Fruit fly (Drosophila melanogaster) whole organism, prepupa: ENCODE results near the gene eIF3h.

ENCODE experiments used
- Blimp-1 ChIP-seq: fragments of 200-800 bp; sonication (Bioruptor generic); optimal IDR thresholded peaks from 3 replicates; lab custom pipeline; 2017; ENCODE audit warnings: missing biosample characterization, missing genetic modification characterization, mild to moderate bottlenecking, moderate library complexity, missing genetic modification reagents
- CG10631 ChIP-seq: fragments of 200-800 bp; sonication (Bioruptor generic); optimal IDR thresholded peaks from 2 replicates; lab custom pipeline; 2016; ENCODE audit warnings: missing biosample characterization, missing genetic modification characterization
- CG11902 ChIP-seq: fragments of 200-800 bp; sonication (Bioruptor generic); optimal IDR thresholded peaks from 3 replicates; lab custom pipeline; 2016; ENCODE audit warnings: missing biosample characterization, missing genetic modification characterization
- CG15336 ChIP-seq: fragments of 200-800 bp; sonication (Bioruptor generic); IDR thresholded peaks from 2 replicates; pipeline ENCODE4 v1.3.6; 2022; ENCODE audit warnings: missing biosample characterization, missing genetic modification characterization
- CG1621 ChIP-seq: fragments of 200-800 bp; sonication (Bioruptor generic); optimal IDR thresholded peaks from 3 replicates; lab custom pipeline; 2018; ENCODE audit warnings: missing biosample characterization, mild to moderate bottlenecking, missing genetic modification characterization
- CG32006 ChIP-seq: fragments of 200-800 bp; sonication (Bioruptor generic); optimal IDR thresholded peaks from 3 replicates; lab custom pipeline; 2017; ENCODE audit warnings: missing biosample characterization, mild to moderate bottlenecking, missing genetic modification characterization
- CG6808 ChIP-seq: fragments of 200-800 bp; sonication (Bioruptor generic); optimal IDR thresholded peaks from 3 replicates; lab custom pipeline; 2017; ENCODE audit warnings: missing biosample characterization, missing genetic modification characterization, mild to moderate bottlenecking, moderate library complexity, missing genetic modification reagents
- CG6854 ChIP-seq: fragments of 200-800 bp; sonication (Bioruptor generic); optimal IDR thresholded peaks from 2 replicates; lab custom pipeline; 2017; ENCODE audit warnings: missing biosample characterization, mild to moderate bottlenecking, missing genetic modification characterization
- CG8119 ChIP-seq: fragments of 200-800 bp; sonication (Bioruptor generic); IDR thresholded peaks from 3 replicates; pipeline ENCODE4 v1.3.6; 2022; ENCODE audit warnings: missing biosample characterization, missing genetic modification characterization
- CG9139 ChIP-seq: fragments of 200-800 bp; sonication (Bioruptor generic); optimal IDR thresholded peaks from 3 replicates; lab custom pipeline; 2017; ENCODE audit warnings: missing biosample characterization, mild to moderate bottlenecking, missing genetic modification characterization
- Eip75B ChIP-seq: fragments of 200-800 bp; sonication (Bioruptor generic); optimal IDR thresholded peaks from 3 replicates; lab custom pipeline; 2016; ENCODE audit warnings: missing biosample characterization, missing genetic modification characterization
- Eip78C ChIP-seq: fragments of 200-800 bp; sonication (Bioruptor generic); peaks from one replicate; lab custom pipeline; 2016; ENCODE audit warnings: missing biosample characterization, missing genetic modification characterization
- Eip93F ChIP-seq: fragments of 200-800 bp; sonication (Bioruptor generic); optimal IDR thresholded peaks from 2 replicates; lab custom pipeline; 2016; ENCODE audit warnings: missing biosample characterization, mild to moderate bottlenecking, missing genetic modification characterization
- Ets21C ChIP-seq: fragments of 200-800 bp; sonication (Bioruptor generic); optimal IDR thresholded peaks from 3 replicates; lab custom pipeline; 2016; ENCODE audit warnings: missing biosample characterization, missing genetic modification characterization
- Gug ChIP-seq: fragments of 200-800 bp; sonication (Bioruptor generic); IDR thresholded peaks from 2 replicates; pipeline ENCODE4 v1.3.6; 2022; ENCODE audit warnings: missing biosample characterization, missing genetic modification characterization
- Hr38 ChIP-seq: sonication (Bioruptor generic); optimal IDR thresholded peaks from 2 replicates; lab custom pipeline; 2016; ENCODE audit warnings: missing biosample characterization, missing genetic modification characterization
- Hr4 ChIP-seq: fragments of 200-800 bp; sonication (Bioruptor generic); optimal IDR thresholded peaks from 3 replicates; lab custom pipeline; 2016; ENCODE audit warnings: missing biosample characterization, missing genetic modification characterization
- Smox ChIP-seq: fragments of 200-800 bp; sonication (Bioruptor generic); optimal IDR thresholded peaks from 3 replicates; lab custom pipeline; 2016; ENCODE audit warnings: missing biosample characterization, missing genetic modification characterization
- Sox14 ChIP-seq: fragments of 200-800 bp; sonication (Bioruptor generic); optimal IDR thresholded peaks from 3 replicates; lab custom pipeline; 2016; ENCODE audit warnings: missing biosample characterization, missing genetic modification characterization
- Sox15 ChIP-seq: fragments of 200-800 bp; sonication (Bioruptor generic); optimal IDR thresholded peaks from 3 replicates; lab custom pipeline; 2016; ENCODE audit warnings: missing biosample characterization, missing genetic modification characterization
- achi ChIP-seq: fragments of 200-800 bp; sonication (Bioruptor generic); optimal IDR thresholded peaks from 3 replicates; lab custom pipeline; 2016; ENCODE audit warnings: missing biosample characterization, missing genetic modification characterization
- acj6 ChIP-seq: fragments of 200-800 bp; sonication (Bioruptor generic); optimal IDR thresholded peaks from 3 replicates; lab custom pipeline; 2016; ENCODE audit warnings: missing biosample characterization, missing genetic modification characterization
- dsx ChIP-seq: fragments of 200-800 bp; optimal IDR thresholded peaks from 3 replicates; lab custom pipeline; 2019; ENCODE audit warnings: missing biosample characterization, mild to moderate bottlenecking, missing genetic modification characterization, moderate library complexity; ENCODE audit not compliant: poor library complexity, severe bottlenecking
- esn ChIP-seq: fragments of 200-800 bp; sonication (Bioruptor generic); optimal IDR thresholded peaks from 2 replicates; lab custom pipeline; 2016; ENCODE audit warnings: missing biosample characterization, mild to moderate bottlenecking, missing genetic modification characterization, moderate library complexity
- fkh ChIP-seq: fragments of 200-800 bp; sonication (Bioruptor generic); optimal IDR thresholded peaks from 3 replicates; lab custom pipeline; 2017; ENCODE audit warnings: missing biosample characterization, mild to moderate bottlenecking, missing genetic modification characterization, moderate library complexity
- net ChIP-seq: fragments of 200-800 bp; sonication (Bioruptor generic); optimal IDR thresholded peaks from 3 replicates; lab custom pipeline; 2016; ENCODE audit warnings: missing biosample characterization, missing genetic modification characterization
- salr ChIP-seq, 2 experiments: fragments of 200-800 bp; sonication (Bioruptor generic); optimal IDR thresholded peaks; 3 replicates each; lab custom pipeline; 2016 to 2018; ENCODE audit warnings: missing biosample characterization in 2 of 2, missing genetic modification characterization in 2 of 2, mild to moderate bottlenecking in 1 of 2
- topi ChIP-seq: fragments of 200-800 bp; sonication (Bioruptor generic); optimal IDR thresholded peaks from 3 replicates; lab custom pipeline; 2016; ENCODE audit warnings: missing biosample characterization, missing genetic modification characterization
- vri ChIP-seq: fragments of 200-800 bp; sonication (Bioruptor generic); optimal IDR thresholded peaks from 3 replicates; lab custom pipeline; 2016; ENCODE audit warnings: missing biosample characterization, mild to moderate bottlenecking, missing genetic modification characterization

eIF3h gene

DNA sequence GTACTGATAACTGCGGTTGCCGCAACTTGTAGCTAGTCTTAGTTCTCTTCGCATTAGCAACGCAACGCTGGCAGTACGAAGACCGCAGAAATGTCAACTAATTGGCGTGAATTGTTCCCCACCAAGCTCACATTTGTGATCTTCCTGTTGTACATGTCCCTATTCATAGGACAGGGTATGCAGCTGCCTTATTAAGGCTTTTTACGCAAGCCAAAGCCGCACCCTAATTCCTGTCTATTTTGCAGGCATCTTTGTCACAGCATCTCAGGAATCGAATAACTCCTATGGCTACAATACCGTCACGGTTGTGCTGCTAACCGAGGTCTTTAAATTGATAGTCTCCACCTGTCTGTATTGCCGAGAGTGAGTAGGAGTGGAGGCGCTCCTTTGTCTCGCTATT, at the start of gene eIF3h:
Gene eIF3h, minus strand, starts transcription at position 101 of the 400 bp plus-strand sequence.
- no peak for TF ChIP-seq net (GFP tag; lab: Kevin White, UChicago)

DNA sequence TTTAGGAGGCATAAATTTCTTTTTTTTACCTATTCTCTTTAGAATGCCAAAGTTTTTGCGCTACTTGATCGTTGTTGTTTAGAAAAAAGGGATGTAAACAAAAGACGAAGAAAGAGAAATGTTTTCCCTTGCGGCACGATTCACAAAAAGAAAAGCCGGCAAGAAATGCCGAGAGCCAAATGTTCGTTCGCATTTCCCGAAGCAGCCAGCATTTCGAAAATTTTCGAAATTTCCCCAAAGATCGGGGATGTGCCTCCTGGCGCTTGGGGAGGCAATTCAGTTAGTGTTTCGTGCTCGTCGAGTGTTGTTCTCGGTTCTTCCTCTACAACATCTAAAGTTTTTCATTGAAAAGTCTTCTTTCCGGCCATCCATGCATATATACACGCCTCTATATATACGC, 47.7 kb upstream of the eIF3h start, which contains the start of gene Msp300:
Gene Msp300, plus strand, starts transcription at position 301 of the 400 bp plus-strand sequence.
- no peak for TF ChIP-seq dsx (GFP tag; lab: Kevin White, UChicago)
- TF ChIP-seq CG15336 (GFP tag; lab: Robert Waterston, UW), result no peak
- TF ChIP-seq CG32006 (GFP tag; lab: Kevin White, UChicago), result no peak
- TF ChIP-seq Hr4 (GFP tag; lab: Kevin White, UChicago), result no peak
- no peak for TF ChIP-seq Blimp-1 (GFP tag; lab: Kevin White, UChicago)

dm6 chr2L:5099790-5100360, 47.0 kb upstream of the eIF3h start, which contains the start of gene ND-13A:
Gene ND-13A (minus strand): TSS chr2L:5100288.
- TF ChIP-seq Eip93F (GFP tag; lab: Kevin White, UChicago) (no peak), Hr38 (GFP tag; lab: Kevin White, UChicago) (no peak), CG11902 (GFP tag; lab: Kevin White, UChicago) (no peak), CG6854 (GFP tag; lab: Kevin White, UChicago) (peak; percentile 27), Smox (GFP tag; lab: Kevin White, UChicago) (no peak), Ets21C (no peak), Eip75B (GFP tag; lab: Kevin White, UChicago) (no peak), achi (GFP tag; lab: Kevin White, UChicago) (peak; percentile 99), vri (GFP tag; lab: Kevin White, UChicago) (peak; percentile 16)

- TF ChIP-seq fkh (GFP tag; lab: Kevin White, UChicago) (no peak), CG9139 (GFP tag; lab: Kevin White, UChicago) (peak; percentile 11), Eip78C (GFP tag; lab: Kevin White, UChicago) (peak; percentile 50)
These were observed 43.9 kb upstream of the eIF3h start for dm6 chr2L:5096761-5097160.

DNA sequence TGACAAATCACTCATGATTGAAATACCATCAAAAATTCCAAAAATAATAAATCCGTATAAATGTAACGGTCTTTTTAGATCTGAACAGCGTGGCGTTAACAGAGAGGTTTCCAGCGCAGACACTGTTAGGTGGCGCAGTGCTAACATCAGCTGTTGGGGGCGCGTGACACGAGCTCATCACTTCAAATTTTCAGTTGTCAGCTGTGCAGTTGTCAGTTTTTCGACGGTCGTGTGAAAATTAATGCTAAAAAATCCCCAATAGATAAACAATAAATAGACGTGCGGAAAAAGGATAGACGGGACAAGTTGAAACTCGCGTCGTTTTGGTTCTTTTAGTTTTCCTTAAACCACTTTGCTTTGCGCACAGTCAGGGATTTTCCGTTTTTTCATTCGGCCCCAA, 43.3 kb upstream of the eIF3h start, which contains the start of gene CG4230:
Gene CG4230, plus strand, starts transcription at position 6 of the 400 bp plus-strand sequence.
- no peak for TF ChIP-seq acj6 (GFP tag; lab: Kevin White, UChicago)
- TF ChIP-seq CG15336 (GFP tag; lab: Robert Waterston, UW), result no peak
- peak; percentile 5 for TF ChIP-seq esn
- peak; percentile 52 for TF ChIP-seq Eip78C (GFP tag; lab: Kevin White, UChicago)
- peak; percentile 87 for TF ChIP-seq achi (GFP tag; lab: Kevin White, UChicago)
- TF ChIP-seq CG1621 (tag; lab: Kevin White, UChicago), result peak; percentile 71

dm6 chr2L:5095350-5095962, 42.6 kb upstream of the eIF3h start:
- TF ChIP-seq salr (GFP tag; optimal IDR thresholded peaks at IDR 0.05; lab: Kevin White, UChicago) (no peak), achi (GFP tag; lab: Kevin White, UChicago) (no peak), Eip78C (GFP tag; lab: Kevin White, UChicago) (peak; percentile 29), fkh (GFP tag; lab: Kevin White, UChicago) (peak; percentile 53), Gug (GFP tag; lab: Robert Waterston, UW) (no peak), CG9139 (GFP tag; lab: Kevin White, UChicago) (no peak), vri (GFP tag; lab: Kevin White, UChicago) (peak; percentile 77), Blimp-1 (GFP tag; lab: Kevin White, UChicago) (no peak), Ets21C (no peak), topi (GFP tag; lab: Kevin White, UChicago) (no peak), CG32006 (GFP tag; lab: Kevin White, UChicago) (no peak), Sox15 (GFP tag; lab: Kevin White, UChicago) (no peak), Sox14 (GFP tag; lab: Kevin White, UChicago) (no peak), CG10631 (GFP tag; lab: Kevin White, UChicago) (no peak), Eip93F (GFP tag; lab: Kevin White, UChicago) (peak; percentile 69), CG8119 (GFP tag; lab: Robert Waterston, UW) (no peak), CG6808 (no peak)
